Worm (Caenorhabditis elegans) whole organism, young adult: ENCODE results near the gene C10A4.9.

ENCODE experiments used
- B0336.3 ChIP-seq: fragments of 200-800 bp; sonication (Bioruptor generic); IDR thresholded peaks from 2 replicates; pipeline ENCODE4 v1.3.6; 2022; ENCODE audit warnings: missing genetic modification characterization, missing compliant biosample characterization
- D2030.7 ChIP-seq: fragments of 200-800 bp; sonication (Bioruptor generic); IDR thresholded peaks from 2 replicates; pipeline ENCODE4 v1.3.6; 2022; ENCODE audit warnings: missing genetic modification reagents, missing genetic modification characterization, missing compliant biosample characterization
- F23B12.7 ChIP-seq: sonication (generic microtip); optimal IDR thresholded peaks from 2 replicates; lab custom pipeline; 2017; ENCODE audit warnings: missing genetic modification characterization, mild to moderate bottlenecking, missing compliant biosample characterization, antibody characterized with exemption, moderate library complexity; ENCODE audit not compliant: insufficient read depth
- F37B4.10 ChIP-seq: fragments of 200-800 bp; sonication (Bioruptor generic); IDR thresholded peaks from 2 replicates; pipeline ENCODE4 v1.3.6; 2022; ENCODE audit warnings: missing genetic modification characterization, missing compliant biosample characterization
- F49E8.2 ChIP-seq: sonication (generic microtip); optimal IDR thresholded peaks from 3 replicates; lab custom pipeline; 2017; ENCODE audit warnings: missing genetic modification characterization, mild to moderate bottlenecking, missing compliant biosample characterization, antibody characterized with exemption, moderate library complexity; ENCODE audit not compliant: insufficient read depth
- F52B5.7 ChIP-seq: sonication (generic microtip); optimal IDR thresholded peaks from 2 replicates; lab custom pipeline; 2016; ENCODE audit warnings: mild to moderate bottlenecking, missing genetic modification characterization, missing compliant biosample characterization
- F55B11.4 ChIP-seq: sonication (generic microtip); optimal IDR thresholded peaks from 2 replicates; lab custom pipeline; 2016; ENCODE audit warnings: missing compliant biosample characterization, missing genetic modification characterization, borderline replicate concordance; ENCODE audit not compliant: insufficient read depth
- K12H6.12 ChIP-seq: fragments of 200-800 bp; sonication (Bioruptor generic); optimal IDR thresholded peaks from 2 replicates; lab custom pipeline; 2018; ENCODE audit warnings: mild to moderate bottlenecking, missing genetic modification characterization, missing compliant biosample characterization
- Y53G8AR.9 ChIP-seq: fragments of 200-800 bp; sonication (Bioruptor generic); conservative IDR thresholded peaks from 2 replicates; pipeline ENCODE4 v1.3.6; 2022; ENCODE audit warnings: missing genetic modification reagents, missing genetic modification characterization, missing compliant biosample characterization
- Y56A3A.18 ChIP-seq: fragments of 200-800 bp; sonication (Bioruptor generic); IDR thresholded peaks from 2 replicates; pipeline ENCODE4 v1.3.6; 2022; ENCODE audit warnings: missing genetic modification reagents, missing genetic modification characterization, missing compliant biosample characterization
- athp-1 ChIP-seq: sonication (generic microtip); optimal IDR thresholded peaks from 2 replicates; lab custom pipeline; 2017; ENCODE audit warnings: mild to moderate bottlenecking, missing genetic modification characterization, missing compliant biosample characterization
- attf-3 ChIP-seq: fragments of 200-800 bp; sonication (Bioruptor generic); conservative IDR thresholded peaks from 2 replicates; pipeline ENCODE4 v1.3.6; 2022; ENCODE audit warnings: missing genetic modification reagents, missing genetic modification characterization, missing compliant biosample characterization
- attf-5 ChIP-seq: fragments of 200-800 bp; sonication (Bioruptor generic); optimal IDR thresholded peaks from 2 replicates; lab custom pipeline; 2018; ENCODE audit warnings: mild to moderate bottlenecking, missing genetic modification characterization, missing compliant biosample characterization
- bed-2 ChIP-seq: fragments of 200-800 bp; sonication (Bioruptor generic); IDR thresholded peaks from 2 replicates; pipeline ENCODE4 v1.3.6; 2022; ENCODE audit warnings: missing genetic modification reagents, missing genetic modification characterization, missing compliant biosample characterization
- ceh-79 ChIP-seq: sonication (generic microtip); optimal IDR thresholded peaks from 2 replicates; lab custom pipeline; 2017; ENCODE audit warnings: mild to moderate bottlenecking, missing genetic modification characterization, missing compliant biosample characterization
- dox-1 ChIP-seq: fragments of 200-800 bp; sonication (Bioruptor generic); IDR thresholded peaks from 2 replicates; pipeline ENCODE4 v1.3.6; 2022; ENCODE audit warnings: missing genetic modification reagents, missing genetic modification characterization, missing compliant biosample characterization
- efl-1 ChIP-seq: fragments of 150-350 bp; optimal IDR thresholded peaks from 2 replicates; lab custom pipeline; 2014; ENCODE audit warnings: missing biosample characterization, missing genetic modification reagents, missing genetic modification characterization
- egrh-3 ChIP-seq: fragments of 200-800 bp; sonication (Bioruptor generic); IDR thresholded peaks from 2 replicates; pipeline ENCODE4 v1.3.6; 2022; ENCODE audit warnings: missing genetic modification reagents, missing genetic modification characterization, missing compliant biosample characterization
- ekl-4 ChIP-seq: fragments of 200-800 bp; sonication (Bioruptor generic); IDR thresholded peaks from 2 replicates; pipeline ENCODE4 v1.3.6; 2022; ENCODE audit warnings: missing genetic modification reagents, missing genetic modification characterization, missing compliant biosample characterization
- gei-17 ChIP-seq: fragments of 200-800 bp; sonication (Bioruptor generic); optimal IDR thresholded peaks from 2 replicates; lab custom pipeline; 2018; ENCODE audit warnings: mild to moderate bottlenecking, missing genetic modification characterization, missing compliant biosample characterization
- him-1 ChIP-seq: sonication (generic microtip); optimal IDR thresholded peaks from 2 replicates; lab custom pipeline; 2016; ENCODE audit warnings: missing genotype, missing genetic modification reagents, missing genetic modification characterization, missing compliant biosample characterization
- hlh-12 ChIP-seq: sonication (generic microtip); optimal IDR thresholded peaks from 2 replicates; lab custom pipeline; 2016; ENCODE audit warnings: missing genetic modification characterization, missing compliant biosample characterization
- hmg-1.2 ChIP-seq: fragments of 200-800 bp; sonication (Bioruptor generic); IDR thresholded peaks from 2 replicates; pipeline ENCODE4 v1.3.6; 2022; ENCODE audit warnings: missing genetic modification reagents, missing genetic modification characterization, missing compliant biosample characterization
- hrde-1 ChIP-seq: sonication (generic microtip); optimal IDR thresholded peaks from 2 replicates; lab custom pipeline; 2016; ENCODE audit warnings: missing genetic modification characterization, mild to moderate bottlenecking, missing compliant biosample characterization, moderate library complexity, missing genotype, missing genetic modification reagents, borderline replicate concordance
- lin-35 ChIP-seq, 3 experiments: fragments of 150-350 bp in 2 of 3; sonication (generic microtip) in 1 of 3; optimal IDR thresholded peaks; 2 replicates each; lab custom pipeline; 2014 to 2018; ENCODE audit warnings: missing biosample characterization in 3 of 3, missing genetic modification characterization in 3 of 3, missing genetic modification reagents in 3 of 3
- lin-54 ChIP-seq: fragments of 200-800 bp; sonication (Bioruptor generic); optimal IDR thresholded peaks from 2 replicates; lab custom pipeline; 2018; ENCODE audit warnings: mild to moderate bottlenecking, missing genetic modification characterization, missing compliant biosample characterization
- lir-1 ChIP-seq: fragments of 200-800 bp; sonication (Bioruptor generic); conservative IDR thresholded peaks from 2 replicates; pipeline ENCODE4 v1.3.6; 2022; ENCODE audit warnings: missing genetic modification reagents, missing genetic modification characterization, missing compliant biosample characterization
- madf-10 ChIP-seq: sonication (generic microtip); optimal IDR thresholded peaks from 2 replicates; lab custom pipeline; 2016; ENCODE audit warnings: mild to moderate bottlenecking, missing genetic modification characterization, missing compliant biosample characterization
- madf-3 ChIP-seq: fragments of 200-800 bp; sonication (Bioruptor generic); IDR thresholded peaks from 2 replicates; pipeline ENCODE4 v1.3.6; 2022; ENCODE audit warnings: missing genetic modification reagents, missing genetic modification characterization, missing compliant biosample characterization
- madf-6 ChIP-seq: fragments of 200-800 bp; sonication (Bioruptor generic); IDR thresholded peaks from 2 replicates; pipeline ENCODE4 v1.3.6; 2022; ENCODE audit warnings: missing genetic modification reagents, missing genetic modification characterization, missing compliant biosample characterization
- mel-28 ChIP-seq: sonication (generic microtip); optimal IDR thresholded peaks from 2 replicates; lab custom pipeline; 2016; ENCODE audit warnings: borderline replicate concordance, mild to moderate bottlenecking, missing genetic modification characterization, missing compliant biosample characterization
- mes-4 ChIP-seq: sonication (generic microtip); optimal IDR thresholded peaks from 2 replicates; lab custom pipeline; 2016; ENCODE audit warnings: missing genotype, missing genetic modification characterization, missing compliant biosample characterization
- mxl-1 ChIP-seq: sonication (generic microtip); optimal IDR thresholded peaks from 2 replicates; lab custom pipeline; 2016; ENCODE audit warnings: missing genetic modification characterization, missing compliant biosample characterization
- nfyb-1 ChIP-seq: fragments of 200-800 bp; sonication (Bioruptor generic); IDR thresholded peaks from 2 replicates; pipeline ENCODE4 v1.3.6; 2022; ENCODE audit warnings: missing genetic modification reagents, missing genetic modification characterization, missing compliant biosample characterization
- nhr-80 ChIP-seq: sonication (generic microtip); optimal IDR thresholded peaks from 2 replicates; lab custom pipeline; 2016; ENCODE audit warnings: missing genetic modification characterization, missing compliant biosample characterization
- pbrm-1 ChIP-seq: fragments of 200-800 bp; sonication (Bioruptor generic); IDR thresholded peaks from 2 replicates; pipeline ENCODE4 v1.3.6; 2022; ENCODE audit warnings: missing genetic modification reagents, missing genetic modification characterization, missing compliant biosample characterization
- snpc-1.3 ChIP-seq: sonication (generic microtip); optimal IDR thresholded peaks from 2 replicates; lab custom pipeline; 2017; ENCODE audit warnings: missing genetic modification characterization, mild to moderate bottlenecking, missing compliant biosample characterization, antibody characterized with exemption, moderate library complexity, missing genotype, missing genetic modification reagents; ENCODE audit not compliant: insufficient read depth
- snpc-3.4 ChIP-seq: sonication (generic microtip); optimal IDR thresholded peaks from 2 replicates; lab custom pipeline; 2017; ENCODE audit warnings: missing genetic modification characterization, mild to moderate bottlenecking, missing compliant biosample characterization, antibody characterized with exemption, moderate library complexity, missing genotype, missing genetic modification reagents
- snpc-4 ChIP-seq, 5 experiments: fragments of 150-350 bp in 1 of 5; sonication (generic microtip) in 4 of 5; optimal IDR thresholded peaks; 2 replicates each; lab custom pipeline; 2014 to 2018; ENCODE audit warnings: missing genetic modification characterization in 5 of 5, missing biosample characterization in 3 of 5, antibody characterized with exemption in 2 of 5, mild to moderate bottlenecking in 2 of 5, missing compliant biosample characterization in 2 of 5, missing genotype in 2 of 5, moderate library complexity in 2 of 5, missing genetic modification reagents in 1 of 5
- tbx-9 ChIP-seq: sonication (generic microtip); optimal IDR thresholded peaks from 2 replicates; lab custom pipeline; 2016; ENCODE audit warnings: borderline replicate concordance, missing genetic modification characterization, inconsistent platforms, missing compliant biosample characterization
- tlf-1 ChIP-seq: fragments of 200-800 bp; sonication (Bioruptor generic); optimal IDR thresholded peaks from 2 replicates; lab custom pipeline; 2018; ENCODE audit warnings: mild to moderate bottlenecking, missing genetic modification characterization, missing compliant biosample characterization
- zim-3 ChIP-seq: sonication (generic microtip); optimal IDR thresholded peaks from 2 replicates; lab custom pipeline; 2017; ENCODE audit warnings: mild to moderate bottlenecking, missing genetic modification characterization, moderate library complexity, missing compliant biosample characterization
- ztf-18 ChIP-seq: sonication (generic microtip); optimal IDR thresholded peaks from 2 replicates; lab custom pipeline; 2016; ENCODE audit warnings: missing genotype, mild to moderate bottlenecking, missing genetic modification characterization, missing compliant biosample characterization
- ztf-28 ChIP-seq: fragments of 200-800 bp; sonication (Bioruptor generic); IDR thresholded peaks from 2 replicates; pipeline ENCODE4 v1.3.6; 2022; ENCODE audit warnings: missing genetic modification reagents, missing genetic modification characterization, missing compliant biosample characterization
- ztf-6 ChIP-seq: fragments of 200-800 bp; sonication (Bioruptor generic); IDR thresholded peaks from 2 replicates; pipeline ENCODE4 v1.3.6; 2022; ENCODE audit warnings: missing genetic modification reagents, missing genetic modification characterization, missing compliant biosample characterization

The C10A4.9 gene

ce11 chrX:7378608-7379007, 42.1 kb upstream of the C10A4.9 start (continued):
- 0 out of 2 replicates have a peak, but pooled peaks have one; percentile 44 for TF ChIP-seq madf-3 (GFP tag; lab: Robert Waterston, UW)
- TF ChIP-seq nfyb-1 (GFP tag; lab: Robert Waterston, UW) = peak; percentile 55; the same call in 1 of the 2 replicates
- no peak for TF ChIP-seq F23B12.7 (tag; lab: Kevin White, UChicago)
- TF ChIP-seq snpc-4 (GFP tag; optimal IDR thresholded peaks at IDR 0.05; lab: Kevin White, UChicago) = peak; percentile 48
- no peak for TF ChIP-seq snpc-4 (tag; optimal IDR thresholded peaks at IDR 0.05; lab: Kevin White, UChicago)
- TF ChIP-seq madf-10 (tag; lab: Kevin White, UChicago) = peak; percentile 12
- no peak for TF ChIP-seq nhr-80 (tag; lab: Kevin White, UChicago)
- TF ChIP-seq him-1 (tag; lab: Kevin White, UChicago) = peak; percentile 78
- TF ChIP-seq pbrm-1 = peak; percentile 63
- TF ChIP-seq F52B5.7 (tag; lab: Kevin White, UChicago) = no peak
- peak; percentile 31 for TF ChIP-seq snpc-3.4 (tag; lab: Kevin White, UChicago)
- TF ChIP-seq mxl-1 (tag; lab: Kevin White, UChicago) = peak; percentile 17
- TF ChIP-seq ztf-28 (GFP tag; lab: Robert Waterston, UW) = no peak
- TF ChIP-seq mes-4 (tag; lab: Kevin White, UChicago) = peak; percentile 31
- no peak for TF ChIP-seq madf-6 (GFP tag; lab: Robert Waterston, UW)
- TF ChIP-seq ekl-4 (GFP tag; lab: Robert Waterston, UW) = peak; percentile 54; the same call in 1 of the 2 replicates
- TF ChIP-seq lin-54 = no peak
- TF ChIP-seq F55B11.4 (tag; lab: Kevin White, UChicago) = no peak
- TF ChIP-seq ceh-79 (tag; lab: Kevin White, UChicago) = no peak
- TF ChIP-seq F49E8.2 (tag; lab: Kevin White, UChicago) = no peak

DNA sequence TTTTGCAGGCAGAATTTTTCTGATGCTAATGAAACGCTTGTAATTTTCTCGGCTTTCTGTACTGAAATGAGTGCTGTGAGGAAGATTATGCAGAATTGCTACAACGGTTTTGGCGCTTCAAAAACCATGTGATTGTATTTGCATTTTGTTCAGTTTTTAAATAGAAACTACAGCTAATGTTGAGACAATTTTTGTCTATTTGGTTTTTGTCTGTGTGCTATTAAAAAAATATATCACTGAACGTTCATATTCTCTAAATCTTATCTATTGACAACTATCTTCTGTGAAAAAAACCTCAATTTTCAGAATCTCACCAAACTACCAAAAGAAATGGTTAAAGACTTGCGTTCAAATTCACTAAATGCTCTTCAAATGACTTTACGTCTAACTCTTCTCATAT, 30.4 kb upstream of the C10A4.9 start, which contains the start of gene C10A4.6:
Gene C10A4.6 (plus strand): TSS at position 301 of the 400 bp plus-strand sequence.
- TF ChIP-seq hlh-12 (tag; lab: Kevin White, UChicago) = no peak
- no peak for TF ChIP-seq lin-35 (GFP tag; optimal IDR thresholded peaks at IDR 0.05; lab: Kevin White, UChicago)
- no peak for TF ChIP-seq D2030.7
- no peak for TF ChIP-seq nfyb-1 (GFP tag; lab: Robert Waterston, UW)
- TF ChIP-seq attf-3 = no peak
- TF ChIP-seq K12H6.12 (tag; lab: Kevin White, UChicago) = no peak
- TF ChIP-seq gei-17 (GFP tag; lab: Kevin White, UChicago) = no peak
- no peak for TF ChIP-seq egrh-3
- no peak for TF ChIP-seq ztf-6
- TF ChIP-seq attf-5 = no peak
- no peak for TF ChIP-seq mel-28 (tag; lab: Kevin White, UChicago)
- TF ChIP-seq ekl-4 (GFP tag; lab: Robert Waterston, UW) = no peak
- no peak for TF ChIP-seq tbx-9 (tag; lab: Kevin White, UChicago)
- TF ChIP-seq madf-10 (tag; lab: Kevin White, UChicago) = no peak

DNA sequence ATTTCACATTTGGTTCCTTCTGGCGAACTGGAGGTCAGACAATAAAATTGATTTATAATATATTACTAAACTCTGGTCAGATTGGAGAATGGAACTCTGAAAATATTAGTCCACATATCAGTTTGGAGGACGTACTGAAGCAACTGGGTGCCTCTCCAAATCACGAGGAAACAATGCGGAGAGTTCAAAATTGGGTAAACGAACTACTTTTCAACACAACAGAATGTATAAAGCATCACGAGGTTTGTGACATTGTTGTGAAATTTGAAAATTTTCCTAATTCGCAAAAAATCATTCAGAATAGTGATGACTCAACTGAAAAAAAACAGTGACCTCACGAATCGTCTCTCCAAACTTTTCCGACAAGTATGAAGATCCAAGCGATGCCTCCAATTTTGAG, 27.5 kb upstream of the C10A4.9 start, which contains the start of gene gad-2:
Gene gad-2 (plus strand): TSS at position 301 of the 400 bp plus-strand sequence.
- no peak for TF ChIP-seq K12H6.12 (tag; lab: Kevin White, UChicago)
- TF ChIP-seq B0336.3 (GFP tag; lab: Robert Waterston, UW) = no peak
- no peak for TF ChIP-seq Y56A3A.18 (GFP tag; lab: Robert Waterston, UW)
- no peak for TF ChIP-seq dox-1
- no peak for TF ChIP-seq ztf-18 (tag; lab: Kevin White, UChicago)
- no peak for TF ChIP-seq zim-3 (tag; lab: Kevin White, UChicago)
- TF ChIP-seq tlf-1 (GFP tag; lab: Kevin White, UChicago) = no peak
- no peak for TF ChIP-seq F55B11.4 (tag; lab: Kevin White, UChicago)
- TF ChIP-seq F37B4.10 (GFP tag; lab: Robert Waterston, UW) = no peak
- TF ChIP-seq snpc-1.3 = no peak
- no peak for TF ChIP-seq bed-2 (GFP tag; lab: Robert Waterston, UW)
- no peak for TF ChIP-seq athp-1 (tag; lab: Kevin White, UChicago)
- no peak for TF ChIP-seq efl-1 (GFP tag; lab: Kevin White, UChicago)
- no peak for TF ChIP-seq Y53G8AR.9
- no peak for TF ChIP-seq hmg-1.2 (GFP tag; lab: Robert Waterston, UW)
- no peak for TF ChIP-seq snpc-4 (GFP tag; optimal IDR thresholded peaks at IDR 0.05; lab: Kevin White, UChicago)
- no peak for TF ChIP-seq snpc-4 (tag; optimal IDR thresholded peaks at IDR 0.05; lab: Kevin White, UChicago)
- no peak for TF ChIP-seq hrde-1
- no peak for TF ChIP-seq lir-1 (GFP tag; lab: Robert Waterston, UW)
